Worm (Caenorhabditis elegans) whole organism, late embryonic: Measurements from ENCODE around the gene clec-41.
A peak's percentile ranks its signal among the peaks of the same experiment; 100 is the strongest.

Experiments
- C08G9.2 ChIP-seq: sonication (generic microtip); optimal IDR thresholded peaks from 2 replicates; lab custom pipeline; 2016; ENCODE audit warnings: mild to moderate bottlenecking, missing genetic modification characterization, moderate library complexity, missing compliant biosample characterization
- F13H6.1 ChIP-seq: sonication (generic microtip); optimal IDR thresholded peaks from 2 replicates; lab custom pipeline; 2016; ENCODE audit warnings: missing genetic modification characterization, missing compliant biosample characterization
- K02D7.2 ChIP-seq: sonication (generic microtip); optimal IDR thresholded peaks from 2 replicates; lab custom pipeline; 2017; ENCODE audit warnings: mild to moderate bottlenecking, missing genetic modification characterization, missing compliant biosample characterization
- K09A11.1 ChIP-seq: sonication (generic microtip); optimal IDR thresholded peaks from 2 replicates; lab custom pipeline; 2017; ENCODE audit warnings: antibody characterized with exemption, mild to moderate bottlenecking, missing genetic modification characterization, missing compliant biosample characterization; ENCODE audit not compliant: insufficient read depth
- ahr-1 ChIP-seq: sonication (generic microtip); optimal IDR thresholded peaks from 2 replicates; lab custom pipeline; 2016; ENCODE audit warnings: missing genetic modification characterization, missing compliant biosample characterization
- ceh-14 ChIP-seq: sonication (generic microtip); optimal IDR thresholded peaks from 2 replicates; lab custom pipeline; 2016; ENCODE audit warnings: missing genotype, missing genetic modification characterization, missing compliant biosample characterization
- ceh-18 ChIP-seq: sonication (generic microtip); optimal IDR thresholded peaks from 2 replicates; lab custom pipeline; 2016; ENCODE audit warnings: missing genetic modification characterization, missing compliant biosample characterization
- ceh-31 ChIP-seq: sonication (generic microtip); optimal IDR thresholded peaks from 2 replicates; lab custom pipeline; 2016; ENCODE audit warnings: missing genetic modification characterization, missing compliant biosample characterization
- ceh-34 ChIP-seq: sonication (generic microtip); optimal IDR thresholded peaks from 2 replicates; lab custom pipeline; 2016; ENCODE audit warnings: mild to moderate bottlenecking, missing genetic modification characterization, missing compliant biosample characterization
- elt-2 ChIP-seq: sonication (generic microtip); optimal IDR thresholded peaks from 2 replicates; lab custom pipeline; 2016; ENCODE audit warnings: missing genetic modification reagents, missing genetic modification characterization, missing compliant biosample characterization
- elt-4 ChIP-seq: sonication (generic microtip); optimal IDR thresholded peaks from 2 replicates; lab custom pipeline; 2016; ENCODE audit warnings: missing genetic modification characterization, missing compliant biosample characterization
- mec-3 ChIP-seq: sonication (generic microtip); optimal IDR thresholded peaks from 2 replicates; lab custom pipeline; 2016; ENCODE audit warnings: borderline replicate concordance, missing genetic modification characterization, missing compliant biosample characterization
- nfya-1 ChIP-seq: sonication (generic microtip); optimal IDR thresholded peaks from 2 replicates; lab custom pipeline; 2017; ENCODE audit warnings: missing genetic modification characterization, mild to moderate bottlenecking, missing compliant biosample characterization, antibody characterized with exemption, moderate library complexity
- pha-4 ChIP-seq: fragments of 150-350 bp; optimal IDR thresholded peaks from 2 replicates; lab custom pipeline; 2018; ENCODE audit warnings: missing biosample characterization, missing genetic modification reagents, missing genetic modification characterization
- ref-2 ChIP-seq: sonication (generic microtip); optimal IDR thresholded peaks from 2 replicates; lab custom pipeline; 2016; ENCODE audit warnings: missing genetic modification characterization, missing compliant biosample characterization
- rnt-1 ChIP-seq: sonication (generic microtip); optimal IDR thresholded peaks from 2 replicates; lab custom pipeline; 2016; ENCODE audit warnings: missing genetic modification characterization, missing compliant biosample characterization
- sdc-2 ChIP-seq: sonication (generic microtip); optimal IDR thresholded peaks from 2 replicates; lab custom pipeline; 2016; ENCODE audit warnings: missing genotype, missing genetic modification characterization, missing compliant biosample characterization
- sox-2 ChIP-seq: fragments of 200-800 bp; sonication (Bioruptor generic); IDR thresholded peaks from 2 replicates; pipeline ENCODE4 v1.3.6; 2022; ENCODE audit warnings: missing genetic modification reagents, missing genetic modification characterization, missing compliant biosample characterization
- sox-4 ChIP-seq: sonication (generic microtip); optimal IDR thresholded peaks from 2 replicates; lab custom pipeline; 2017; ENCODE audit warnings: mild to moderate bottlenecking, missing genetic modification characterization, inconsistent platforms, missing compliant biosample characterization
- syd-9 ChIP-seq: sonication (generic microtip); optimal IDR thresholded peaks from 2 replicates; lab custom pipeline; 2016; ENCODE audit warnings: mild to moderate bottlenecking, missing genetic modification characterization, moderate library complexity, missing compliant biosample characterization
- tbx-2 ChIP-seq: sonication (generic microtip); optimal IDR thresholded peaks from 2 replicates; lab custom pipeline; 2016; ENCODE audit warnings: missing genetic modification characterization, missing compliant biosample characterization
- unc-3 ChIP-seq, 2 experiments: fragments of 200-800 bp in 1 of 2; sonication (Bioruptor generic) in 1 of 2; sonication (generic microtip) in 1 of 2; conservative IDR thresholded peaks in 1 of 2; optimal IDR thresholded peaks in 1 of 2; 2 replicates each; pipeline versions ENCODE4 v1.3.6 to Lab custom; 2016 to 2022; ENCODE audit warnings: missing compliant biosample characterization in 2 of 2, missing genetic modification characterization in 2 of 2, missing genetic modification reagents in 1 of 2
- unc-42 ChIP-seq: sonication (generic microtip); optimal IDR thresholded peaks from 2 replicates; lab custom pipeline; 2016; ENCODE audit warnings: missing genotype, missing genetic modification characterization, missing compliant biosample characterization
- unc-55 ChIP-seq: sonication (generic microtip); optimal IDR thresholded peaks from 2 replicates; lab custom pipeline; 2017; ENCODE audit warnings: missing biosample characterization, missing genetic modification reagents, missing genetic modification characterization

The clec-41 gene

ce11 chrV:13088485-13088884 lies 49.4 kb downstream of the clec-41 start:
- peak; percentile 32 for TF ChIP-seq ceh-18 (tag; lab: Kevin White, UChicago)
- no peak for TF ChIP-seq mec-3 (tag; lab: Kevin White, UChicago)
- TF ChIP-seq unc-3 (GFP tag; conservative IDR thresholded peaks at IDR 0.05; lab: Robert Waterston, UW), result no peak
- no peak for TF ChIP-seq unc-3 (tag; optimal IDR thresholded peaks at IDR 0.05; lab: Kevin White, UChicago)
- no peak for TF ChIP-seq ahr-1 (tag; lab: Kevin White, UChicago)
- no peak for TF ChIP-seq nfya-1
- TF ChIP-seq sdc-2, result no peak

ce11 chrV:13085917-13086552 lies 51.9 kb downstream of the clec-41 start:
- peak; percentile 91 for TF ChIP-seq ceh-18 (tag; lab: Kevin White, UChicago)
- TF ChIP-seq K09A11.1 (tag; lab: Kevin White, UChicago), result no peak
- TF ChIP-seq rnt-1 (tag; lab: Kevin White, UChicago), result peak; percentile 54
- TF ChIP-seq ceh-31 (tag; lab: Kevin White, UChicago), result peak; percentile 54
- TF ChIP-seq C08G9.2 (tag; lab: Kevin White, UChicago), result peak; percentile 28
- peak; percentile 48 for TF ChIP-seq ceh-34 (tag; lab: Kevin White, UChicago)
- peak; percentile 90 for TF ChIP-seq unc-55 (GFP tag; lab: Kevin White, UChicago)
- peak; percentile 66 for TF ChIP-seq nfya-1
- no peak for TF ChIP-seq elt-4
- no peak for TF ChIP-seq sox-2 (GFP tag; lab: Robert Waterston, UW)
- peak; percentile 51 for TF ChIP-seq F13H6.1 (tag; lab: Kevin White, UChicago)
- TF ChIP-seq pha-4, result no peak
- peak; percentile 14 for TF ChIP-seq ref-2 (tag; lab: Kevin White, UChicago)
- TF ChIP-seq syd-9 (tag; lab: Kevin White, UChicago), result peak; percentile 20
- TF ChIP-seq unc-42 (tag; lab: Kevin White, UChicago), result peak; percentile 24
- TF ChIP-seq ceh-14 (tag; lab: Kevin White, UChicago), result peak; percentile 6
- no peak for TF ChIP-seq K02D7.2
- TF ChIP-seq elt-2 (tag; lab: Kevin White, UChicago), result peak; percentile 10
- TF ChIP-seq tbx-2 (tag; lab: Kevin White, UChicago), result peak; percentile 55
- TF ChIP-seq, all 69 proteins: peak for 14

DNA sequence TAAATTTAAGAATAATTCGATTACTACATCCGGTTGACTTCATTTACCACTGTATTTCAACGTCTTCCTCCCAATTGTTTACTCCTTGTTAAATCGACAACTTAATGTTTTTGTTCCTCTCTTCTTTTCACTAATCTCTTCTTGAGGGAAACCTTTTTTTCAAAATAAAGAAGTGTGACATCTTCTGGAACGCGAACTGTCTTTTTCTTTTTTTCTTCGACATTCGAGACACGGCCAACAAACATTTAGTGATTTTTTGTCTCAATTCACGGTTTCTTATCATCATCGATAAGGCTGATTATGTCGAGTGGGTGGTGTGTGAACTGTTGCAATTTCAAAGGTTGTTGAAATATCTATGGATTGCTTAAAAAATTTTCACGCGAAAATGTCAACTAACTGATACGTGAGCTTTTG lies 52.7 kb downstream of the clec-41 start:
- TF ChIP-seq sox-4 (tag; lab: Kevin White, UChicago), result no peak
- TF ChIP-seq elt-2 (tag; lab: Kevin White, UChicago), result peak; percentile 39
